Worm (Caenorhabditis elegans) whole organism, L4 larva: ENCODE results near the gene srlf-18.

Source experiments
- T20F7.1 ChIP-seq: fragments of 200-800 bp; sonication (Bioruptor generic); optimal IDR thresholded peaks from 2 replicates; lab custom pipeline; 2018; ENCODE audit warnings: mild to moderate bottlenecking, missing genetic modification characterization, missing compliant biosample characterization
- ceh-28 ChIP-seq: fragments of 150-350 bp; optimal IDR thresholded peaks from 2 replicates; lab custom pipeline; 2014; ENCODE audit warnings: missing biosample characterization, missing genetic modification reagents, missing genetic modification characterization
- jun-1 ChIP-seq: fragments of 150-350 bp; optimal IDR thresholded peaks from 2 replicates; lab custom pipeline; 2014; ENCODE audit warnings: missing biosample characterization, missing genetic modification reagents, missing genetic modification characterization
- nhr-28 ChIP-seq: fragments of 150-350 bp; optimal IDR thresholded peaks from 2 replicates; lab custom pipeline; 2014; ENCODE audit warnings: missing biosample characterization, missing genetic modification characterization
- nhr-42 ChIP-seq: fragments of 200-800 bp; sonication (Bioruptor generic); IDR thresholded peaks from 2 replicates; pipeline ENCODE4 v1.3.6; 2022; ENCODE audit warnings: missing genetic modification characterization, missing compliant biosample characterization
- nhr-76 ChIP-seq: fragments of 150-350 bp; optimal IDR thresholded peaks from 2 replicates; lab custom pipeline; 2014; ENCODE audit warnings: missing biosample characterization, missing genetic modification characterization
- nhr-77 ChIP-seq: fragments of 150-350 bp; optimal IDR thresholded peaks from 2 replicates; lab custom pipeline; 2014; ENCODE audit warnings: missing biosample characterization, missing genetic modification characterization
- snpc-4 ChIP-seq: fragments of 150-350 bp; optimal IDR thresholded peaks from 2 replicates; lab custom pipeline; 2014; ENCODE audit warnings: missing biosample characterization, missing genetic modification characterization
- unc-39 ChIP-seq: sonication (generic microtip); optimal IDR thresholded peaks from 2 replicates; lab custom pipeline; 2017; ENCODE audit warnings: missing biosample characterization, missing genetic modification characterization
- unc-62 ChIP-seq, 3 experiments: fragments of 150-350 bp in 1 of 3; sonication (generic microtip); optimal IDR thresholded peaks in 2 of 3; peaks in 1 of 3; 1 replicate in 1 of 3; 2 replicates in 2 of 3; lab custom pipeline; 2014 to 2017; ENCODE audit warnings: missing biosample characterization in 3 of 3, missing genetic modification characterization in 3 of 3, missing genetic modification reagents in 3 of 3, missing genotype in 1 of 3
- ztf-11 ChIP-seq: fragments of 150-350 bp; optimal IDR thresholded peaks from 2 replicates; lab custom pipeline; 2014; ENCODE audit warnings: missing biosample characterization, missing genetic modification characterization

DNA sequence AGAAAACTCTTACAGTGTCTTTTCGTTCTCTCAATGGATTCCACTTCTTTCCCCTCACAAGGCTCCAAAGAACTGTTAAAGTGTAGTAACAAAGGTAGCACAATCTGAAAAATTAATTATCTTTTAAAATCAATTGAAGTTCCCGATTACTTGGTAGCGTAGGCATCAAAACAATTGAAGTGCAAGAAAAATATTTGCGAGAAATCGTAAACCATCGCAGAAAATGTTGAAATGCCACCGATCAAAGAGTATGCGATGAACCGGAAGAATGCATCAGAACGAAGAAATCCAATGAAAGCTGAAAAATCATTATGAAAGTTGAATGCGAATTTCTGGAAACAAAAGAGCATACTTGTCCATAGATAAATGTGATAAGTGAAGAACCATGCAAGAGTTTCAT, 45.2 kb upstream of the srlf-18 start:
- no peak for TF ChIP-seq nhr-42 (GFP tag; lab: Robert Waterston, UW)
- no peak for TF ChIP-seq snpc-4
- no peak for TF ChIP-seq T20F7.1 (GFP tag; lab: Kevin White, UChicago)
- TF ChIP-seq ceh-28 (tag; lab: Kevin White, UChicago) = no peak
- TF ChIP-seq unc-62 (GFP tag; optimal IDR thresholded peaks at IDR 0.05 in 1 of 2; lab: Kevin White, UChicago) = no peak
- no peak for TF ChIP-seq unc-62 (tag; optimal IDR thresholded peaks at IDR 0.05; lab: Kevin White, UChicago)
- TF ChIP-seq nhr-77 (tag; lab: Kevin White, UChicago) = no peak
- TF ChIP-seq jun-1 (tag; lab: Kevin White, UChicago) = no peak
- TF ChIP-seq nhr-28 = no peak
- TF ChIP-seq ztf-11 (tag; lab: Kevin White, UChicago) = no peak
- TF ChIP-seq nhr-76 = no peak
- TF ChIP-seq unc-39 (tag; lab: Kevin White, UChicago) = no peak
